Worm (Caenorhabditis elegans): ENCODE measurements around the gene F28C1.1.
A peak's percentile ranks its signal among the peaks of the same experiment; 100 is the strongest.

Gene F28C1.1

DNA sequence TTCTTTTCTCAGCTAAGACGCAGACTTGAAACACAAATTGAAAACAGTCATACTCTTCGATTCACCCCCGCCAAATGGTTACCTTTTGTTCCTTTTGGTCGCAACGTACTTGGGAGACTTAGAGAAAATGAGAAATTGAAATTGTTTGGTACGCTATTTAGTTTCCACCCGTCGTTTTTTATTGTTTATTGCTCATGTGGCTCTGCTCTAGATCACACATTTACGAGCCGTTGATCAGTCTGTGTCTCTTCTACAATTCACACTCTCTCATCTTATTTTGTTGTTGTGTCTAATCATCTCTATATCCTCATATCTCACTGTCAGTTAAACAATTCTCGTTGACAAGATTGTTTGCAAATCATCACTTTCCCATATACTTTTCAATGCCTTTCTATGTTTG, 37.4 kb downstream of the F28C1.1 start:
- TF ChIP-seq tab-1 (GFP tag; IDR thresholded peaks at IDR 0.05) = no peak
- no peak for TF ChIP-seq ztf-23 (GFP tag; IDR thresholded peaks at IDR 0.05)
- no peak for TF ChIP-seq cog-1 (tag; optimal IDR thresholded peaks at IDR 0.05)
- TF ChIP-seq T22C8.4 (GFP tag; IDR thresholded peaks at IDR 0.05) = no peak
- TF ChIP-seq ref-1 (GFP tag; conservative IDR thresholded peaks at IDR 0.05) = no peak
- no peak for TF ChIP-seq flt-1 (GFP tag; IDR thresholded peaks at IDR 0.05)
- TF ChIP-seq klf-2 (GFP tag; conservative IDR thresholded peaks at IDR 0.05) = no peak
- TF ChIP-seq med-1 (GFP tag; optimal IDR thresholded peaks at IDR 0.05; ENCODE audit: insufficient read depth) = no peak
- no peak for TF ChIP-seq ztf-29 (GFP tag; IDR thresholded peaks at IDR 0.05)

DNA sequence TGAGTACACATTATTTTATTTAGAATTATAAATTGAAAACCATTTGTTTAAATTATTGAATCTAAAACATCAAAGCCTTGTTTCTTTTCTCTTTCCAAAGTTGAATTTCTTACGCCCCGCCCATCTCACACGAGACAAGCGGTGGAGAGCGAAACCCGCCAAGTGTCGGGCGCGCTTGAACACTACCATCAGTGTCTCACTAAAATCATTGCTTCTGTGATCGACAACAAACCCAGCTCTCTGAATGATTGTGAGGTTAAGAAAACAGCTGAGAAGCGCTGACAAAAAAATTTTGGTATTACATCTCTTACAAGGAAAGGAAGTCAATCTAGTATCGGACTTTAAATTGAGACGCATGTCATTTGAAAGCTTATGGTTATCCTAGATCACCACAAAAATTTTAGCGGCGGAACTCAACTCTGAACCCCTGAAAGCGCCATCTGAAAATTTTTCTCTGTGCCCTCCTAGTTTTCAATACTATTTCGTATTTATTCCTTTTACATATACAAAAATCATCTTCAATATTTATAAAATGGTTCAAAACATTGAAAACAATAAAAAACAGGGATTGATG, 40.6 kb downstream of the F28C1.1 start:
- peak; percentile 23; the same call in 1 of the 2 replicates for TF ChIP-seq flt-1 (GFP tag; IDR thresholded peaks at IDR 0.05)
- TF ChIP-seq klf-2 (GFP tag; conservative IDR thresholded peaks at IDR 0.05) = 0 out of 2 replicates have a peak, but pooled peaks have one; percentile 16
- no peak for TF ChIP-seq ztf-29 (GFP tag; IDR thresholded peaks at IDR 0.05)

- no peak for TF ChIP-seq T22C8.4 (GFP tag; IDR thresholded peaks at IDR 0.05)
- TF ChIP-seq tab-1 (GFP tag; IDR thresholded peaks at IDR 0.05) = no peak
- no peak for TF ChIP-seq ztf-29 (GFP tag; IDR thresholded peaks at IDR 0.05)
- TF ChIP-seq flt-1 (GFP tag; IDR thresholded peaks at IDR 0.05) = no peak
- no peak for TF ChIP-seq ref-1 (GFP tag; conservative IDR thresholded peaks at IDR 0.05)
- TF ChIP-seq med-1 (GFP tag; optimal IDR thresholded peaks at IDR 0.05; ENCODE audit: insufficient read depth) = no peak
- TF ChIP-seq klf-2 (GFP tag; conservative IDR thresholded peaks at IDR 0.05) = no peak
- no peak for TF ChIP-seq cog-1 (tag; optimal IDR thresholded peaks at IDR 0.05)
- no peak for TF ChIP-seq ztf-23 (GFP tag; IDR thresholded peaks at IDR 0.05)
These were observed 43.9 kb downstream of the F28C1.1 start, which contains the start of gene mrps-11 for ce11 chrV:12494522-12494921. Gene mrps-11 (minus strand): TSS chrV:12494622.

DNA sequence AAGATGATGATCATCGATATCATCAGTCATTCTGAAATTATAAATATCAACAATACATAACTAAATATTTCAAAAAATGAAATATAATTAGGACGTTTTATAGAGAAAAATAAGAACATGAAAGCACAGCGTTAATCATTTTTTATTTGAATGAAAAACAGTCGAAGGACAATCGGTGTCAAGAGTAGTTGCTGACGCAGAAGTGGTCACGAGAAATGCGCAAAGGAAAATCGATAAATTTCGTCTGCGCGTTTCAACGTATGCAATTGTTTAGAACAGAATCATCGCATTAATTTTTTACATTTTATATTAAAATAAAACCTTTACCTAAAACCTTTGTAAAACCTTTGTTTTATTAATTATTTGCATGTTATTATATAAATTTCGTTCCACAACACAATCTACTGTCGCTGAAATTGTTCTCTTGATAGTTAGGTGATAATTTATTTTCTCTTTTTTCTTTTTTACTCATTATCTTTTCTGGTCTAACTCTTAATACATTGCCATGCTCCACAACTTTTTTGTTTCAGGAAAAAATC, 47.2 kb downstream of the F28C1.1 start, which contains the start of the genes W04D2.4 and rbm-25:
Gene W04D2.4, minus strand, starts transcription at position 31 of the 539 bp plus-strand sequence.
Gene rbm-25, plus strand, starts transcription at position 489 of the 539 bp plus-strand sequence.
- peak; percentile 94 for TF ChIP-seq T22C8.4 (GFP tag; IDR thresholded peaks at IDR 0.05)
- TF ChIP-seq med-1 (GFP tag; optimal IDR thresholded peaks at IDR 0.05; ENCODE audit: insufficient read depth) = no peak

Data from whole organism, midembryonic.